Fruit fly (Drosophila melanogaster) whole organism, wandering third instar larva: ENCODE measurements around the gene CG11899.
A peak's percentile ranks its signal among the peaks of the same experiment; 100 is the strongest.

ENCODE experiments used
- Abd-B ChIP-seq: fragments of >200 bp; optimal IDR thresholded peaks from 2 replicates; lab custom pipeline; 2017; ENCODE audit warnings: missing biosample characterization, missing genetic modification characterization
- CG32264 ChIP-seq: fragments of 200-800 bp; sonication (Bioruptor generic); optimal IDR thresholded peaks from 2 replicates; lab custom pipeline; 2016; ENCODE audit warnings: missing biosample characterization, missing genetic modification characterization
- CG9705 ChIP-seq: fragments of 200-800 bp; sonication (Bioruptor generic); optimal IDR thresholded peaks from 2 replicates; lab custom pipeline; 2018; ENCODE audit warnings: missing biosample characterization, mild to moderate bottlenecking, missing genetic modification characterization
- CrebA ChIP-seq: fragments of 200-800 bp; sonication (Bioruptor generic); optimal IDR thresholded peaks from 2 replicates; lab custom pipeline; 2016; ENCODE audit warnings: missing biosample characterization, mild to moderate bottlenecking, missing genetic modification characterization, borderline replicate concordance
- Dfd ChIP-seq: fragments of >200 bp; optimal IDR thresholded peaks from 2 replicates; lab custom pipeline; 2017; ENCODE audit warnings: missing biosample characterization, missing genetic modification characterization
- Dif ChIP-seq: fragments of 200-275, 200-300 bp; sonication (Bioruptor generic); optimal IDR thresholded peaks from 2 replicates; lab custom pipeline; 2018; ENCODE audit warnings: missing biosample characterization, missing genetic modification characterization; ENCODE audit not compliant: partially characterized antibody
- GATAd ChIP-seq: sonication (Bioruptor generic); optimal IDR thresholded peaks from 2 replicates; lab custom pipeline; 2016; ENCODE audit warnings: missing biosample characterization, missing genetic modification characterization
- HLH106 ChIP-seq: fragments of 200-800 bp; optimal IDR thresholded peaks from 3 replicates; lab custom pipeline; 2019; ENCODE audit warnings: missing biosample characterization, mild to moderate bottlenecking, missing genetic modification characterization, moderate library complexity
- Hnf4 ChIP-seq: fragments of 200-800 bp; sonication (Bioruptor generic); optimal IDR thresholded peaks from 2 replicates; lab custom pipeline; 2016; ENCODE audit warnings: missing biosample characterization, mild to moderate bottlenecking, missing genetic modification characterization
- Hr78 ChIP-seq: fragments of >200 bp; optimal IDR thresholded peaks from 2 replicates; lab custom pipeline; 2017; ENCODE audit warnings: missing biosample characterization, missing genetic modification characterization
- Hr83 ChIP-seq: fragments of 200-300 bp; sonication (Bioruptor generic); optimal IDR thresholded peaks from 2 replicates; lab custom pipeline; 2016; ENCODE audit warnings: missing biosample characterization, mild to moderate bottlenecking, missing genetic modification characterization, moderate library complexity; ENCODE audit not compliant: poor library complexity, severe bottlenecking
- Jra ChIP-seq: sonication (Bioruptor generic); optimal IDR thresholded peaks from 2 replicates; lab custom pipeline; 2016; ENCODE audit warnings: missing biosample characterization, missing genetic modification characterization
- Mio ChIP-seq: sonication (Bioruptor generic); optimal IDR thresholded peaks from 2 replicates; lab custom pipeline; 2016; ENCODE audit warnings: missing biosample characterization, missing genetic modification characterization
- Myc ChIP-seq: fragments of >200 bp; optimal IDR thresholded peaks from 2 replicates; lab custom pipeline; 2017
- N ChIP-seq: fragments of >200 bp; optimal IDR thresholded peaks from 2 replicates; lab custom pipeline; 2018; ENCODE audit warnings: missing biosample characterization, missing external identifiers, missing genetic modification characterization
- OdsH ChIP-seq: fragments of 200-800 bp; sonication (Bioruptor generic); optimal IDR thresholded peaks from 2 replicates; lab custom pipeline; 2016; ENCODE audit warnings: missing biosample characterization, mild to moderate bottlenecking, missing genetic modification characterization
- Rel ChIP-seq, 2 experiments: fragments of 200-800 bp; sonication (Bioruptor generic) in 1 of 2; optimal IDR thresholded peaks; 2 replicates in 1 of 2; 3 replicates in 1 of 2; lab custom pipeline; 2016 to 2019; ENCODE audit warnings: mild to moderate bottlenecking in 2 of 2, missing biosample characterization in 2 of 2, missing genetic modification characterization in 2 of 2, moderate library complexity in 1 of 2
- Sp1 ChIP-seq: fragments of 200-800 bp; sonication (Bioruptor generic); optimal IDR thresholded peaks from 3 replicates; lab custom pipeline; 2019; ENCODE audit warnings: missing biosample characterization, mild to moderate bottlenecking, missing genetic modification characterization, moderate library complexity
- Vsx2 ChIP-seq: fragments of 200-300, 225-300 bp; sonication (Bioruptor generic); optimal IDR thresholded peaks from 2 replicates; lab custom pipeline; 2018; ENCODE audit warnings: missing biosample characterization, missing genetic modification characterization; ENCODE audit not compliant: partially characterized antibody
- br ChIP-seq: fragments of 200-800 bp; sonication (Bioruptor generic); optimal IDR thresholded peaks from 2 replicates; lab custom pipeline; 2016; ENCODE audit warnings: missing biosample characterization, missing genetic modification characterization
- brk ChIP-seq: fragments of 200-800 bp; sonication (Bioruptor generic); optimal IDR thresholded peaks from 2 replicates; lab custom pipeline; 2016; ENCODE audit warnings: missing biosample characterization, mild to moderate bottlenecking, missing genetic modification characterization
- dl ChIP-seq, 2 experiments: fragments of 175-275, 200-275 bp in 1 of 2; fragments of 200-275 bp in 1 of 2; sonication (Bioruptor generic); optimal IDR thresholded peaks; lab custom pipeline; 2018; ENCODE audit warnings: mild to moderate bottlenecking in 2 of 2, missing biosample characterization in 2 of 2, missing genetic modification characterization in 2 of 2, moderate library complexity in 2 of 2; ENCODE audit not compliant: partially characterized antibody in 2 of 2, insufficient read depth in 1 of 2
- dmrt93B ChIP-seq: fragments of 200-800 bp; sonication (Bioruptor generic); optimal IDR thresholded peaks from 2 replicates; lab custom pipeline; 2018; ENCODE audit warnings: missing biosample characterization, mild to moderate bottlenecking, missing genetic modification characterization
- dsf ChIP-seq: sonication (Bioruptor generic); optimal IDR thresholded peaks from 2 replicates; lab custom pipeline; 2016; ENCODE audit warnings: missing biosample characterization, missing genetic modification characterization, borderline replicate concordance
- ey ChIP-seq: fragments of 200-800 bp; sonication (Bioruptor generic); optimal IDR thresholded peaks from 2 replicates; lab custom pipeline; 2016; ENCODE audit warnings: missing biosample characterization, missing genetic modification characterization
- foxo ChIP-seq, 2 experiments: fragments of 200-800 bp; sonication (Bioruptor generic); optimal IDR thresholded peaks; 2 replicates in 1 of 2; 3 replicates in 1 of 2; lab custom pipeline; 2016 to 2017; ENCODE audit warnings: missing biosample characterization in 2 of 2, missing genetic modification characterization in 2 of 2
- fru ChIP-seq: fragments of 200-800 bp; sonication (Bioruptor generic); optimal IDR thresholded peaks from 3 replicates; lab custom pipeline; 2016; ENCODE audit warnings: missing biosample characterization, mild to moderate bottlenecking, missing genetic modification characterization
- h ChIP-seq: fragments of 200-800 bp; sonication (Bioruptor generic); optimal IDR thresholded peaks from 3 replicates; lab custom pipeline; 2016; ENCODE audit warnings: missing biosample characterization, mild to moderate bottlenecking, missing genetic modification characterization
- jim ChIP-seq: fragments of 175-275, 200-325 bp; sonication (Bioruptor generic); optimal IDR thresholded peaks from 2 replicates; lab custom pipeline; 2016; ENCODE audit warnings: missing biosample characterization, mild to moderate bottlenecking, missing genetic modification characterization
- lola ChIP-seq: fragments of >200 bp; optimal IDR thresholded peaks from 2 replicates; lab custom pipeline; 2017; ENCODE audit warnings: missing biosample characterization, missing genetic modification characterization
- pan ChIP-seq: fragments of >200 bp; optimal IDR thresholded peaks from 2 replicates; lab custom pipeline; 2017
- psq ChIP-seq: fragments of 200-800 bp; sonication (Bioruptor generic); optimal IDR thresholded peaks from 3 replicates; lab custom pipeline; 2017; ENCODE audit warnings: missing biosample characterization, mild to moderate bottlenecking, missing genetic modification characterization, moderate library complexity
- rgr ChIP-seq: fragments of 200-800 bp; sonication (Bioruptor generic); optimal IDR thresholded peaks from 3 replicates; lab custom pipeline; 2016; ENCODE audit warnings: missing biosample characterization, mild to moderate bottlenecking, missing genetic modification characterization
- sage ChIP-seq: fragments of 200-800 bp; sonication (Bioruptor generic); optimal IDR thresholded peaks from 2 replicates; lab custom pipeline; 2016; ENCODE audit warnings: missing biosample characterization, mild to moderate bottlenecking, missing genetic modification characterization
- sv ChIP-seq: fragments of 200-800 bp; sonication (Bioruptor generic); optimal IDR thresholded peaks from 3 replicates; lab custom pipeline; 2016; ENCODE audit warnings: missing biosample characterization, missing genetic modification characterization
- tai ChIP-seq: sonication (Bioruptor generic); optimal IDR thresholded peaks from 2 replicates; lab custom pipeline; 2016; ENCODE audit warnings: missing biosample characterization, missing genetic modification characterization
- usp ChIP-seq: fragments of >200 bp; optimal IDR thresholded peaks from 2 replicates; lab custom pipeline; 2017; ENCODE audit warnings: missing biosample characterization, missing genetic modification characterization
- woc ChIP-seq: sonication (Bioruptor generic); optimal IDR thresholded peaks from 2 replicates; lab custom pipeline; 2016; ENCODE audit warnings: missing biosample characterization, mild to moderate bottlenecking, missing genetic modification characterization

Gene CG11899

DNA sequence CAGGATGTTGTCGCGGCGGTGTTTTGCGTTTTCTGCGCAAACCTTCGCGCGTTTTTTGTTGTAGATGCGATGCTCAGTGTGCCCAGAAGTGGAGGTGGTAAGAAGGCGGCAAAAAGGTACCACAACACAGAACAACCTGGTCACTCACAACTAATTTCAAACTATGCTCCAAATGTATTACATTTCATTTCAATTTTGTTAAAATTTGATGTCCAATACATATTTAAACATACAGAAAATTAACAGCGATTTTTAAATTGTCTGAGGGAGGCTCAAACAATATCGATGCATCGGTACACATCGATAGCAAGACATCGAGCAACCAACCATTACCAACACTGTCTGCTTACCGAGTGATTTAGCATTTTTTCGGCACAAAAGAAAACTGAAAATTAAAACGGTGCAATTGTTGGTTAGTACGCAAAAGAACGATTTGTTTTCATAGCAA is 47.0 kb upstream of the CG11899 start, which contains the start of the genes Slbp and Rpn2:
Gene Slbp (minus strand): TSS at position 70 of the 448 bp plus-strand sequence.
Gene Rpn2 (plus strand): TSS at position 328 of the 448 bp plus-strand sequence.
- TF ChIP-seq br (GFP tag; lab: Kevin White, UChicago) (peak; percentile 38), woc (GFP tag; lab: Kevin White, UChicago) (no peak), CrebA (GFP tag; lab: Kevin White, UChicago) (no peak), Rel (GFP tag; optimal IDR thresholded peaks at IDR 0.05; lab: Kevin White, UChicago) (no peak), Rel (tag; optimal IDR thresholded peaks at IDR 0.05; lab: Kevin White, UChicago) (peak; percentile 62), Mio (GFP tag; lab: Kevin White, UChicago) (peak; percentile 14), ey (GFP tag; lab: Kevin White, UChicago) (peak; percentile 34), tai (GFP tag; lab: Kevin White, UChicago) (no peak), brk (GFP tag; lab: Kevin White, UChicago) (no peak), OdsH (GFP tag; lab: Kevin White, UChicago) (peak; percentile 59), psq (GFP tag; lab: Kevin White, UChicago) (peak; percentile 61), Myc (lab: Kevin White, UChicago) (peak; percentile 45), rgr (GFP tag; lab: Kevin White, UChicago) (peak; percentile 69), pan (lab: Kevin White, UChicago) (no peak), CG9705 (GFP tag; lab: Kevin White, UChicago) (peak; percentile 46), h (peak; percentile 69), foxo (GFP tag; optimal IDR thresholded peaks at IDR 0.05; lab: Kevin White, UChicago) (peak in 1 of 2 experiments; percentile 67), Sp1 (GFP tag; lab: Kevin White, UChicago) (peak; percentile 56), fru (GFP tag; lab: Kevin White, UChicago) (peak; percentile 50), sv (GFP tag; lab: Kevin White, UChicago) (peak; percentile 5), HLH106 (tag; lab: Kevin White, UChicago) (peak; percentile 41)

DNA sequence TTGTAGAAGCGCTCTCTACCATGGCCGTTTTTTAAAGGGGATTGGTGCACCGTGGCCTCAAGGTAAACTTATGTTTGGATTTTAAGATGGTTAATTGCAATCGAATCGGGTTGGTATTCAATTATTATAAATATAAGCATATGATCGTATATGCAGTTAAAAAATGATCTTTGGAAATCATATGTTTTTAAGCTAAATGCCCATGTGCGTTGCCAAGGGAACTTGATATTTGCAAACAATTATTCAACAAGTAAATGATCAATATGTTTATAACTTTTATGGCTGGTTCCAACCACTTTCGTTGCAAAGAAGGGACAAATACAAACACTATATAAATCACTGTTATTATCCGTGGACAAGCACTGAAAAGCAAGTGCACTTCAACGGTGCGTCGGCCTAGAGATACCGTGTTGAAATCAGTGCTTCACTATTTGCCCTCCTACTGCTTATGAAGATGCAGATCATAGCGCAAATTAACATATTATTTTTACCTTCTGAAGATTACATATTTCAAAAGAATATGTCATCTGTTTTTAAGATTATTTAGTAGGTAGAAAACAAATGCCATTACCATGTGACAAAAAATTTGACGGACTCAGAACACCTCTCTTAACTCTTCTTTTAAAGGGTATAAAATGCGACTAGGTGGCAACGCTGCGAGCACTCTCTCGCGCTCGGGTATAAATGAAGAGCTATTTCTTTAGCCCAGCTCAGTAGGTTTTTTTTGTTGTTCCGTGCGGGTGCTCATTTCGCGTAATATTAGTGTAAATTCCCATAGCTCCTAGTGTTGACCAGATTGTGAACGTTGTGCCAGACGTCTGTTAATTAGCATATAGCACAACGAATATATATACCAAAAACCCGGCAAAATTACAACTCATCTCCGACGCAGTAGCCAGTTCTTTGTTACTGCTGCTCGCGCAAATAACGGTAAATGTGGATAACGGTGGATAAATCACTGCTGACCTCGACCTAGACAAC is 42.5 kb upstream of the CG11899 start, which contains the start of gene rdog:
Gene rdog (plus strand): TSS at position 705 of the 981 bp plus-strand sequence.
- peak; percentile 29 for TF ChIP-seq Mio (GFP tag; lab: Kevin White, UChicago)
- peak; percentile 74 for TF ChIP-seq Jra (GFP tag; lab: Kevin White, UChicago)
- no peak for TF ChIP-seq Hr83 (GFP tag; lab: Kevin White, UChicago)
- peak; percentile 46 for TF ChIP-seq h
- TF ChIP-seq pan (lab: Kevin White, UChicago): peak; percentile 87
- TF ChIP-seq dsf (GFP tag; lab: Kevin White, UChicago): peak; percentile 30
- TF ChIP-seq brk (GFP tag; lab: Kevin White, UChicago): no peak
- peak; percentile 98 for TF ChIP-seq woc (GFP tag; lab: Kevin White, UChicago)
- no peak for TF ChIP-seq N (GFP tag; lab: Kevin White, UChicago)
- TF ChIP-seq dl (GFP tag; optimal IDR thresholded peaks at IDR 0.05; lab: Kevin White, UChicago; ENCODE audit: insufficient read depth in 1 of 2, partially characterized antibody in 2 of 2): no peak
- peak; percentile 77 for TF ChIP-seq HLH106 (tag; lab: Kevin White, UChicago)
- peak; percentile 86 for TF ChIP-seq rgr (GFP tag; lab: Kevin White, UChicago)
- peak; percentile 85 for TF ChIP-seq br (GFP tag; lab: Kevin White, UChicago)
- TF ChIP-seq sage: no peak
- peak; percentile 34 for TF ChIP-seq GATAd
- TF ChIP-seq Dif (GFP tag; lab: Kevin White, UChicago): no peak
- no peak for TF ChIP-seq Myc (lab: Kevin White, UChicago)
- TF ChIP-seq Abd-B (GFP tag; lab: Kevin White, UChicago): no peak
- TF ChIP-seq lola: no peak
- peak; percentile 72 for TF ChIP-seq Hnf4 (GFP tag; lab: Kevin White, UChicago)
- no peak for TF ChIP-seq Vsx2 (GFP tag; lab: Kevin White, UChicago)
- TF ChIP-seq CG32264 (GFP tag; lab: Kevin White, UChicago): peak; percentile 50
- TF ChIP-seq sv (GFP tag; lab: Kevin White, UChicago): peak; percentile 82
- peak; percentile 73 for TF ChIP-seq psq (GFP tag; lab: Kevin White, UChicago)
- peak; percentile 84 for TF ChIP-seq Sp1 (GFP tag; lab: Kevin White, UChicago)
- no peak for TF ChIP-seq CrebA (GFP tag; lab: Kevin White, UChicago)
- TF ChIP-seq jim (GFP tag; lab: Kevin White, UChicago): no peak
- TF ChIP-seq dmrt93B (GFP tag; lab: Kevin White, UChicago): peak; percentile 66
- TF ChIP-seq Dfd (GFP tag; lab: Kevin White, UChicago): no peak
- no peak for TF ChIP-seq usp
- TF ChIP-seq OdsH (GFP tag; lab: Kevin White, UChicago): peak; percentile 82
- no peak for TF ChIP-seq Hr78
- peak; percentile 32 to 89 for TF ChIP-seq foxo (GFP tag; optimal IDR thresholded peaks at IDR 0.05; lab: Kevin White, UChicago)
- TF ChIP-seq tai (GFP tag; lab: Kevin White, UChicago): no peak
- TF ChIP-seq CG9705 (GFP tag; lab: Kevin White, UChicago): peak; percentile 73
- TF ChIP-seq fru (GFP tag; lab: Kevin White, UChicago): peak; percentile 91
- TF ChIP-seq ey (GFP tag; lab: Kevin White, UChicago): peak; percentile 87
- TF ChIP-seq Rel (GFP tag; optimal IDR thresholded peaks at IDR 0.05; lab: Kevin White, UChicago): no peak
- peak; percentile 78 for TF ChIP-seq Rel (tag; optimal IDR thresholded peaks at IDR 0.05; lab: Kevin White, UChicago)
